Worm (Caenorhabditis elegans): Measurements from ENCODE around the gene edg-1.

DNA sequence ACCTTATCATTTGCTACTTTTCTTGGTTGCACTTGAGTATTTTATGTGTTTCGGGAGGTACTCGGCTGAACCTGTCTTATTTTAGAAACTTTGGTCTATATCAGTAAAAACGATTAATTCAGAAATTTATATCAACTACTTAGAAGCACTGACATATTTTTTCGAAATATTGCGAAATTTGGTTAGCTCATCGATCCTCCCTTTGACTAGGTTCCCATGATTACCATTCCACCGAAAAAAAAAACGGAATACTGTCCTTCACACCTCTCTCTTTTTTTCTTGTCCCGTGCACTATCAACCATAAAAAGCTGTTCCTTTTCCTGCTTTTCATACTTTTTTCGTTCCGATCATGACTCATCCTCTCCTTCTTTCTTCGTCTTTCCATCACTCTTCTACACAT lies 35.4 kb upstream of the edg-1 start:
- TF ChIP-seq dao-5 (tag; optimal IDR thresholded peaks at IDR 0.05) (no peak), W03F9.2 (tag; optimal IDR thresholded peaks at IDR 0.05) (no peak), him-1 (tag; optimal IDR thresholded peaks at IDR 0.05) (no peak)
